Fruit fly (Drosophila melanogaster) whole organism, embryonic: Measurements from ENCODE around the gene CG10581.

Experiments used
- Ada2b ChIP-seq: fragments of 200-800 bp; sonication (Bioruptor generic); IDR thresholded peaks from 2 replicates; pipeline ENCODE4 v1.3.6; 2022; ENCODE audit warnings: missing biosample characterization, missing genetic modification characterization
- Asciz ChIP-seq: fragments of 200-800 bp; sonication (Bioruptor generic); optimal IDR thresholded peaks from 2 replicates; lab custom pipeline; 2017; ENCODE audit warnings: missing biosample characterization, mild to moderate bottlenecking, missing genetic modification characterization, missing genetic modification reagents
- Bgb ChIP-seq: fragments of 200-800 bp; sonication (Bioruptor generic); IDR thresholded peaks from 2 replicates; pipeline ENCODE4 v1.3.6; 2022; ENCODE audit warnings: missing biosample characterization, missing genetic modification characterization; ENCODE audit not compliant: partially characterized antibody
- CG10959 ChIP-seq: fragments of 200-800 bp; sonication (Bioruptor generic); IDR thresholded peaks from 2 replicates; pipeline ENCODE4 v1.3.6; 2022; ENCODE audit warnings: missing biosample characterization, missing genetic modification characterization
- CG13624 ChIP-seq: fragments of 200-800 bp; sonication (Bioruptor generic); optimal IDR thresholded peaks from 2 replicates; lab custom pipeline; 2016; ENCODE audit warnings: missing biosample characterization, missing genetic modification characterization
- CG1602 ChIP-seq: fragments of 200-800 bp; sonication (Bioruptor generic); optimal IDR thresholded peaks from 3 replicates; lab custom pipeline; 2016; ENCODE audit warnings: missing biosample characterization, missing genetic modification characterization
- CG16815 ChIP-seq: fragments of 200-800 bp; sonication (Bioruptor generic); optimal IDR thresholded peaks from 3 replicates; lab custom pipeline; 2017; ENCODE audit warnings: missing biosample characterization, mild to moderate bottlenecking, missing genetic modification characterization
- CG17568 ChIP-seq: fragments of 200-800 bp; sonication (Bioruptor generic); optimal IDR thresholded peaks from 2 replicates; lab custom pipeline; 2018; ENCODE audit warnings: missing biosample characterization, mild to moderate bottlenecking, missing genetic modification characterization, moderate library complexity
- CG17802 ChIP-seq: fragments of 200-800 bp; sonication (Bioruptor generic); optimal IDR thresholded peaks from 2 replicates; lab custom pipeline; 2018; ENCODE audit warnings: missing biosample characterization, mild to moderate bottlenecking, missing genetic modification characterization, moderate library complexity
- CG17829 ChIP-seq: fragments of 200-800 bp; optimal IDR thresholded peaks from 2 replicates; lab custom pipeline; 2019; ENCODE audit warnings: missing biosample characterization, mild to moderate bottlenecking, missing genetic modification characterization, moderate library complexity
- CG2116 ChIP-seq: fragments of 200-800 bp; sonication (Bioruptor generic); optimal IDR thresholded peaks from 3 replicates; lab custom pipeline; 2018; ENCODE audit warnings: missing biosample characterization, mild to moderate bottlenecking, missing genetic modification characterization
- CG2202 ChIP-seq: fragments of 200-800 bp; sonication (Bioruptor generic); optimal IDR thresholded peaks from 2 replicates; lab custom pipeline; 2018; ENCODE audit warnings: missing biosample characterization, mild to moderate bottlenecking, missing genetic modification characterization
- CG31224 ChIP-seq: fragments of 200-800 bp; sonication (Bioruptor generic); IDR thresholded peaks from 2 replicates; pipeline ENCODE4 v1.3.6; 2022; ENCODE audit warnings: missing biosample characterization, missing genetic modification characterization
- CG32772 ChIP-seq: fragments of 200-800 bp; sonication (Bioruptor generic); IDR thresholded peaks from 2 replicates; pipeline ENCODE4 v1.3.6; 2022; ENCODE audit warnings: missing biosample characterization, missing genetic modification characterization
- CG3281 ChIP-seq: fragments of 200-800 bp; sonication (Bioruptor generic); optimal IDR thresholded peaks from 3 replicates; lab custom pipeline; 2017; ENCODE audit warnings: missing biosample characterization, mild to moderate bottlenecking, missing genetic modification characterization
- CG34376 ChIP-seq: fragments of 200-800 bp; sonication (Bioruptor generic); optimal IDR thresholded peaks from 2 replicates; lab custom pipeline; 2018; ENCODE audit warnings: missing biosample characterization, mild to moderate bottlenecking, missing genetic modification characterization
- CG3995 ChIP-seq: fragments of 200-800 bp; sonication (Bioruptor generic); optimal IDR thresholded peaks from 3 replicates; lab custom pipeline; 2016; ENCODE audit warnings: missing biosample characterization, missing genetic modification characterization
- CG4328 ChIP-seq: fragments of 200-800 bp; sonication (Bioruptor generic); optimal IDR thresholded peaks from 3 replicates; lab custom pipeline; 2017; ENCODE audit warnings: missing biosample characterization, missing genetic modification reagents, missing genetic modification characterization
- CG6654 ChIP-seq: fragments of 200-800 bp; sonication (Bioruptor generic); optimal IDR thresholded peaks from 2 replicates; lab custom pipeline; 2017; ENCODE audit warnings: missing biosample characterization, mild to moderate bottlenecking, missing genetic modification characterization
- CG7372 ChIP-seq: fragments of 200-800 bp; sonication (Bioruptor generic); IDR thresholded peaks from 2 replicates; pipeline ENCODE4 v1.3.6; 2022; ENCODE audit warnings: missing biosample characterization, missing genetic modification characterization
- CG7963 ChIP-seq: fragments of 200-800 bp; sonication (Bioruptor generic); IDR thresholded peaks from 3 replicates; pipeline ENCODE4 v1.3.6; 2022; ENCODE audit warnings: missing biosample characterization, missing genetic modification characterization; ENCODE audit not compliant: partially characterized antibody
- CG9215 ChIP-seq: fragments of 200-800 bp; sonication (Bioruptor generic); IDR thresholded peaks from 2 replicates; pipeline ENCODE4 v1.3.6; 2022; ENCODE audit warnings: missing biosample characterization, missing genetic modification characterization
- Camta ChIP-seq: fragments of 200-800 bp; sonication (Bioruptor generic); optimal IDR thresholded peaks from 2 replicates; lab custom pipeline; 2016; ENCODE audit warnings: missing biosample characterization, missing genetic modification characterization
- Dip3 ChIP-seq: fragments of 200-800 bp; sonication (Bioruptor generic); optimal IDR thresholded peaks from 3 replicates; lab custom pipeline; 2016; ENCODE audit warnings: missing biosample characterization, missing genetic modification characterization
- Gsc ChIP-seq: fragments of 200-800 bp; sonication (Bioruptor generic); IDR thresholded peaks from 2 replicates; pipeline ENCODE4 v1.3.6; 2022; ENCODE audit warnings: missing biosample characterization, missing genetic modification characterization
- Jarid2 ChIP-seq: fragments of 200-800 bp; sonication (Bioruptor generic); optimal IDR thresholded peaks from 3 replicates; lab custom pipeline; 2017; ENCODE audit warnings: mild to moderate bottlenecking, missing biosample characterization, missing genetic modification reagents, missing genetic modification characterization
- Lhr ChIP-seq: fragments of 200-800 bp; sonication (Bioruptor generic); optimal IDR thresholded peaks from 3 replicates; lab custom pipeline; 2017; ENCODE audit warnings: mild to moderate bottlenecking, missing biosample characterization, missing genetic modification reagents, missing genetic modification characterization
- MBD-R2 ChIP-seq: fragments of 200-800 bp; sonication (Bioruptor generic); IDR thresholded peaks from 2 replicates; pipeline ENCODE4 v1.3.6; 2022; ENCODE audit warnings: missing biosample characterization, missing genetic modification characterization
- Oaz ChIP-seq: fragments of 200-800 bp; sonication (Bioruptor generic); IDR thresholded peaks from 2 replicates; pipeline ENCODE4 v1.3.6; 2022; ENCODE audit warnings: missing biosample characterization, missing genetic modification characterization
- Oli ChIP-seq: fragments of 200-800 bp; sonication (Bioruptor generic); optimal IDR thresholded peaks from 2 replicates; lab custom pipeline; 2018; ENCODE audit warnings: missing biosample characterization, mild to moderate bottlenecking, missing genetic modification characterization, moderate library complexity
- Ptx1 ChIP-seq: fragments of 200-800 bp; sonication (Bioruptor generic); IDR thresholded peaks from 2 replicates; pipeline ENCODE4 v1.3.6; 2022; ENCODE audit warnings: missing biosample characterization, missing genetic modification characterization
- Sry-β ChIP-seq: fragments of 200-800 bp; sonication (Bioruptor generic); optimal IDR thresholded peaks from 2 replicates; lab custom pipeline; 2018; ENCODE audit warnings: missing biosample characterization, mild to moderate bottlenecking, missing genetic modification characterization, moderate library complexity
- Sry-δ ChIP-seq: fragments of 200-800 bp; sonication (Bioruptor generic); optimal IDR thresholded peaks from 2 replicates; lab custom pipeline; 2016; ENCODE audit warnings: missing biosample characterization, missing genetic modification characterization
- Stat92E ChIP-seq, 3 experiments: fragments of >200 bp in 2 of 3; fragments of 200-800 bp in 1 of 3; sonication (Bioruptor generic) in 1 of 3; optimal IDR thresholded peaks; 2 replicates each; lab custom pipeline; 2017 to 2019; ENCODE audit warnings: missing biosample characterization in 3 of 3, missing genetic modification characterization in 3 of 3, mild to moderate bottlenecking in 1 of 3, moderate library complexity in 1 of 3
- ab ChIP-seq: fragments of 200-800 bp; sonication (Bioruptor generic); optimal IDR thresholded peaks from 2 replicates; lab custom pipeline; 2016; ENCODE audit warnings: missing biosample characterization, missing genetic modification characterization
- ash1 ChIP-seq: fragments of 200-800 bp; sonication (Bioruptor generic); optimal IDR thresholded peaks from 2 replicates; lab custom pipeline; 2018; ENCODE audit warnings: missing biosample characterization, mild to moderate bottlenecking, missing genetic modification characterization
- cg ChIP-seq: fragments of 200-800 bp; sonication (Bioruptor generic); optimal IDR thresholded peaks from 3 replicates; lab custom pipeline; 2019; ENCODE audit warnings: missing biosample characterization, mild to moderate bottlenecking, missing genetic modification characterization, moderate library complexity
- fd102C ChIP-seq: fragments of 200-800 bp; sonication (Bioruptor generic); optimal IDR thresholded peaks from 2 replicates; lab custom pipeline; 2018; ENCODE audit warnings: missing biosample characterization, mild to moderate bottlenecking, missing genetic modification characterization, moderate library complexity
- her ChIP-seq: fragments of 200-800 bp; sonication (Bioruptor generic); optimal IDR thresholded peaks from 2 replicates; lab custom pipeline; 2016; ENCODE audit warnings: missing biosample characterization, missing genetic modification characterization
- ken ChIP-seq: fragments of 200-800 bp; sonication (Bioruptor generic); IDR thresholded peaks from 3 replicates; pipeline ENCODE4 v1.3.6; 2022; ENCODE audit warnings: missing biosample characterization, missing genetic modification characterization
- nerfin-1 ChIP-seq: fragments of 200-800 bp; sonication (Bioruptor generic); optimal IDR thresholded peaks from 3 replicates; lab custom pipeline; 2019; ENCODE audit warnings: missing biosample characterization, mild to moderate bottlenecking, missing genetic modification characterization, moderate library complexity
- run ChIP-seq: fragments of 200-800 bp; sonication (Bioruptor generic); optimal IDR thresholded peaks from 3 replicates; lab custom pipeline; 2018; ENCODE audit warnings: missing biosample characterization, mild to moderate bottlenecking, missing genetic modification characterization
- tio ChIP-seq: fragments of 200-800 bp; sonication (Bioruptor generic); optimal IDR thresholded peaks from 2 replicates; lab custom pipeline; 2017; ENCODE audit warnings: missing biosample characterization, missing genetic modification characterization, inconsistent platforms
- tll ChIP-seq, 2 experiments: fragments of 200-800 bp in 1 of 2; fragments of >200 bp in 1 of 2; sonication (Bioruptor generic) in 1 of 2; optimal IDR thresholded peaks; 2 replicates each; lab custom pipeline; 2017 to 2019; ENCODE audit warnings: missing biosample characterization in 2 of 2, missing genetic modification characterization in 2 of 2, mild to moderate bottlenecking in 1 of 2, moderate library complexity in 1 of 2
- trh ChIP-seq: fragments of 200-800 bp; sonication (Bioruptor generic); optimal IDR thresholded peaks from 2 replicates; lab custom pipeline; 2016; ENCODE audit warnings: missing biosample characterization, missing genetic modification characterization
- ttk ChIP-seq: fragments of 200-800 bp; sonication (Bioruptor generic); IDR thresholded peaks from 2 replicates; pipeline ENCODE4 v2.1.2; 2022; ENCODE audit warnings: missing biosample characterization, missing genetic modification characterization
- z ChIP-seq: fragments of 200-800 bp; sonication (Bioruptor generic); IDR thresholded peaks from 3 replicates; pipeline ENCODE4 v1.3.6; 2022; ENCODE audit warnings: missing biosample characterization, missing genetic modification characterization
- zfh1 ChIP-seq: fragments of 200-800 bp; sonication (Bioruptor generic); IDR thresholded peaks from 3 replicates; pipeline ENCODE4 v1.3.6; 2022; ENCODE audit warnings: missing biosample characterization, missing genetic modification characterization

The CG10581 gene

dm6 chr3L:21031093-21031930 lies 2.7 kb downstream of the CG10581 start, which contains the start of the genes CG10584 and Polr3E (continued):
- peak; percentile 88 for TF ChIP-seq CG17568 (GFP tag; lab: Kevin White, UChicago)
- TF ChIP-seq CG3281 = peak; percentile 96
- peak; percentile 65; the same call in 1 of the 2 replicates for TF ChIP-seq Ada2b (GFP tag; lab: Robert Waterston, UW)
- TF ChIP-seq Bgb (GFP tag; lab: Robert Waterston, UW) = peak; percentile 28; the same call in 1 of the 2 replicates
- peak; percentile 55 for TF ChIP-seq Sry-β
- no peak for TF ChIP-seq Gsc (GFP tag; lab: Robert Waterston, UW)
- peak; percentile 53 for TF ChIP-seq CG3995 (GFP tag; lab: Kevin White, UChicago)
- peak; percentile 87 for TF ChIP-seq run (tag; lab: Kevin White, UChicago)
- TF ChIP-seq CG31224 (GFP tag; lab: Robert Waterston, UW) = peak; percentile 66
- TF ChIP-seq Stat92E (GFP tag; optimal IDR thresholded peaks at IDR 0.05; lab: Kevin White, UChicago) = peak in 1 of 3 experiments; percentile 46
- no peak for TF ChIP-seq cg (GFP tag; lab: Kevin White, UChicago)
- peak; percentile 96 for TF ChIP-seq CG4328
- peak; percentile 63 for TF ChIP-seq Lhr
- peak; percentile 79 for TF ChIP-seq CG9215
- TF ChIP-seq CG10959 (GFP tag; lab: Robert Waterston, UW) = peak; percentile 48; the same call in 1 of the 2 replicates
- no peak for TF ChIP-seq z (GFP tag; lab: Robert Waterston, UW)
- no peak for TF ChIP-seq Sry-δ
- no peak for TF ChIP-seq ash1 (GFP tag; lab: Kevin White, UChicago)
- TF ChIP-seq CG16815 (GFP tag; lab: Kevin White, UChicago) = peak; percentile 89
- peak; percentile 93 for TF ChIP-seq tio (GFP tag; lab: Kevin White, UChicago)
- peak; percentile 93 for TF ChIP-seq nerfin-1 (tag; lab: Kevin White, UChicago)
- TF ChIP-seq CG17802 (tag; lab: Kevin White, UChicago) = peak; percentile 66
- TF ChIP-seq Dip3 (GFP tag; lab: Kevin White, UChicago) = peak; percentile 18
- no peak for TF ChIP-seq ab (GFP tag; lab: Kevin White, UChicago)
- peak; percentile 75 for TF ChIP-seq ttk (GFP tag; lab: Robert Waterston, UW)
- TF ChIP-seq Camta (GFP tag; lab: Kevin White, UChicago) = peak; percentile 35
- TF ChIP-seq CG13624 = no peak
- peak; percentile 70 for TF ChIP-seq Jarid2
- TF ChIP-seq CG6654 (GFP tag; lab: Kevin White, UChicago) = peak; percentile 81
- TF ChIP-seq CG17829 (tag; lab: Kevin White, UChicago) = peak; percentile 96
- TF ChIP-seq MBD-R2 (GFP tag; lab: Robert Waterston, UW) = peak; percentile 94
- TF ChIP-seq Asciz = peak; percentile 90
- TF ChIP-seq Oaz (GFP tag; lab: Robert Waterston, UW) = peak; percentile 55
- peak; percentile 94 for TF ChIP-seq Oli
- TF ChIP-seq CG2202 (tag; lab: Kevin White, UChicago) = peak; percentile 75
- peak; percentile 76 for TF ChIP-seq CG2116 (GFP tag; lab: Kevin White, UChicago)
- peak; percentile 88 for TF ChIP-seq trh (GFP tag; lab: Kevin White, UChicago)
- TF ChIP-seq CG34376 (GFP tag; lab: Kevin White, UChicago) = peak; percentile 80
- peak; percentile 71 for TF ChIP-seq fd102C
- TF ChIP-seq CG7372 (GFP tag; lab: Robert Waterston, UW) = no peak; the same call in none of the 2 replicates
- TF ChIP-seq CG7963 (GFP tag; lab: Robert Waterston, UW) = no peak
- peak; percentile 86 for TF ChIP-seq Ptx1 (GFP tag; lab: Robert Waterston, UW)
- peak; percentile 80 for TF ChIP-seq zfh1 (GFP tag; lab: Robert Waterston, UW)
- TF ChIP-seq CG1602 (GFP tag; lab: Kevin White, UChicago) = peak; percentile 90
- TF ChIP-seq CG32772 (GFP tag; lab: Robert Waterston, UW) = peak; percentile 73
- TF ChIP-seq ken (GFP tag; lab: Robert Waterston, UW) = peak; percentile 72; the same call in 1 of the 3 replicates
- TF ChIP-seq tll (GFP tag; optimal IDR thresholded peaks at IDR 0.05; lab: Kevin White, UChicago) = peak in 1 of 2 experiments; percentile 51
- TF ChIP-seq her (GFP tag; lab: Kevin White, UChicago) = no peak
